Worm (Caenorhabditis elegans) whole organism, L4/young adult: Measurements from ENCODE around the gene msp-74.
A peak's percentile ranks its signal among the peaks of the same experiment; 100 is the strongest.

Experiments used
- W03F9.2 ChIP-seq: fragments of 150-350 bp; optimal IDR thresholded peaks from 2 replicates; lab custom pipeline; 2014; ENCODE audit warnings: missing biosample characterization, missing genetic modification characterization
- dao-5 ChIP-seq: sonication (generic microtip); optimal IDR thresholded peaks from 2 replicates; lab custom pipeline; 2016; ENCODE audit warnings: missing genotype, missing genetic modification characterization, moderate library complexity, missing compliant biosample characterization
- him-1 ChIP-seq: sonication (generic microtip); optimal IDR thresholded peaks from 2 replicates; lab custom pipeline; 2016; ENCODE audit warnings: missing genotype, missing genetic modification reagents, missing genetic modification characterization, missing compliant biosample characterization

Gene msp-74

DNA sequence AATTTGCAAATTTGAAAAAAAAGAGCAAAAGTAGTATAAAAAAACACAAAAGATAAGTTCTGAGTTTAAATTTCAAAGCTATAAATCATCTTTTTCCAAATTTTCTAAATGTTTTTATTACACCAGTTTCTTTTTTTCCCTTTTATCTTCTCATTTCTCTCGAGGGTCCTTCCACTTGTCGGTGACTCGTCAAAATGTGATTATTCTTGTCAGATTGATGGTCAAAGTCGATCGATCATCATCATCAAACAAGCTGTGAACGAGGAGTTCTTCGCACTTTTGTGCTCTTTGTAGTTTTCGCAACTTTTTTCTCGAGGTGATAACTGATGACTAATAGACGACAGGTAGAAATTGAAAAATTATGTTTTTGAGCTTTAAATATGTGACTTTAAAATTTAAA is 5.5 kb upstream of the msp-74 start:
- no peak for TF ChIP-seq W03F9.2 (tag; lab: Kevin White, UChicago)
- no peak for TF ChIP-seq him-1 (tag; lab: Kevin White, UChicago)
- TF ChIP-seq dao-5 (tag; lab: Kevin White, UChicago), result no peak

DNA sequence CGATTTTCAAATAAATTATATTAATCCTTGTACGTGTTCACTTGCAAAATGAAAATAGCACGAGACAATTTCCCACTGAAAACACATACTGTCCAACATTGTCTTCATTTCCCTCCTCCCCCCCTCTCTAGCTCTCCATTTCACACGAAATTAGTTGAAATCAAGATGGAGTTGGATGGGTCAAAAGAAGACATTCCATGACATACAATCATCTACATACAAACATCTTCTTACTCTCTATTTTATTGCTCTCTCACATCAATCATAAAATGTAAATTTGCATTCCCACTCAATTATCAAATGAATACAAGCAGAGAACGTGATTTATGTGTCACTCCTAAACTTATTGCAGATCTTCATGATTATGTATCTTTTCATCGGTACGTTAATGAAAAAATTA is 598 bp upstream of the msp-74 start, which contains the start of gene srsy-1:
Gene srsy-1 (plus strand): TSS at position 301 of the 400 bp plus-strand sequence.
- TF ChIP-seq W03F9.2 (tag; lab: Kevin White, UChicago) (no peak), him-1 (tag; lab: Kevin White, UChicago) (no peak), dao-5 (tag; lab: Kevin White, UChicago) (no peak)

DNA sequence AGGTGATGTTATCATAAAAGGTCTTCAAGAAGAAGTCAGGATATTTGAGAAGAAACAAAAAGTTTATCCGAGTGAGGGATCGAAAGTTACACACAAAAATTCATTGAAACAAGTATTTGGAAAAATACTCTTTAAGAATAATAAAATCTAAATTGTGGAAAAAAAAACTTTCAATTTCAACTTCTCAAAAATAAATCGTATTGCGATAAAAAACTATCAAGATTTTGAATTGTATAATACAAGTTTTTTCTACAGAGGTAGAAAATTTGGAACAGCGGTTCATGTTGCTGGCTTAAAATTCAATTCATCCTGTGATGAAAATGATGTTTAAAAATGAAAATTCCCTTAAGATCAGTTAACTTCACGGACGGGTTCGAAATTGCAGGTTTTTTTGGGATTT is 3.1 kb downstream of the msp-74 start, which contains the start of gene F09C12.8:
Gene F09C12.8 (plus strand): TSS at position 301 of the 400 bp plus-strand sequence.
- TF ChIP-seq dao-5 (tag; lab: Kevin White, UChicago), result no peak
- no peak for TF ChIP-seq him-1 (tag; lab: Kevin White, UChicago)
- no peak for TF ChIP-seq W03F9.2 (tag; lab: Kevin White, UChicago)

ce11 chrII:5109693-5110092 is 5.4 kb downstream of the msp-74 start, which contains the start of gene F09C12.2:
TSS of gene F09C12.2 (plus strand) at chrII:5110012.
- TF ChIP-seq W03F9.2 (tag; lab: Kevin White, UChicago) (no peak), dao-5 (tag; lab: Kevin White, UChicago) (no peak), him-1 (tag; lab: Kevin White, UChicago) (no peak)

DNA sequence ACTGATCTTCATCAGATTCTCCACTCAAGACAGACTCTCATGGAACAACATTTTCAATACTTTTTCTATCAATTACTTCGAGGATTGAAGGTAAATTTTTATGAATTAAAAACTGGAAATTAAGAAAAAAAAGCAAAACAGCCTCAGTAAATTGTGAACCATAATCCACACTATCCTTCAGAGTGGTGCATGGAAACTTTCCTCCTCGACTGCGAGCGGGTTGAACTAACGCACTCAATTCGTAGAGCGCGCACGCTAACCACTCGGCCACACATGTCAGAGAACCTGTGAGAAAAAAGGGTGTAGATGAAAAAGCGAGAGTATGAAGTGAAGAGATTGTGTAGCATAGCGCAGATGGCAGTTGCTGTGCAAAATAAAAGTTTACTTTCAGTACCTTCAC is 10.1 kb downstream of the msp-74 start:
- peak; percentile 76 for TF ChIP-seq dao-5 (tag; lab: Kevin White, UChicago)
- peak; percentile 32 for TF ChIP-seq W03F9.2 (tag; lab: Kevin White, UChicago)
- peak; percentile 86 for TF ChIP-seq him-1 (tag; lab: Kevin White, UChicago)

- TF ChIP-seq him-1 (tag; lab: Kevin White, UChicago) (no peak), dao-5 (tag; lab: Kevin White, UChicago) (no peak), W03F9.2 (tag; lab: Kevin White, UChicago) (no peak)
These were observed 11.2 kb downstream of the msp-74 start, which contains the start of the genes C04G6.11 and mpk-2 for ce11 chrII:5103784-5104457. TSS of gene C04G6.11 (minus strand) at chrII:5103834. TSS of gene mpk-2 (plus strand) at chrII:5104118.

DNA sequence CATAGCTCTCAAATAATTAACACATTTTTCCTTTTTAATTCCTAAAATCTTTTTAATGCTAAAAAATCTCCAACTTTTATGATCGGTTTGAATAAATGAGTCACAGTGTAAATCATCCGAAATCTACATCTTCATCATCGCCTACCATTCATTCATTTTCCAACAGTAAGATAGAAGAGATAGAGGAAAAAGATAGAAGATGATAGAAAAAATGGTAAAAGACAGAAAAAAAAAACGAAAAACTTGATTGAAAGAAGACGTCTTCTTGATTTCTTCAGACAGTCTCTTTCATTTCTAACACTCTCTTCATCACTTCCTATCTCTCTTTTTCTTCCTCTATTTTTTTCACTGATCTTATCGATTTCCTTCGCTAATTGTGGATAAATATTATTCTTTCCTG is 11.9 kb downstream of the msp-74 start:
- TF ChIP-seq W03F9.2 (tag; lab: Kevin White, UChicago) (no peak), dao-5 (tag; lab: Kevin White, UChicago) (no peak), him-1 (tag; lab: Kevin White, UChicago) (no peak)

- no peak for TF ChIP-seq W03F9.2 (tag; lab: Kevin White, UChicago)
- TF ChIP-seq him-1 (tag; lab: Kevin White, UChicago), result no peak
- TF ChIP-seq dao-5 (tag; lab: Kevin White, UChicago), result no peak
These were observed 13.4 kb downstream of the msp-74 start, which contains the start of the genes idpb-3 and idpb-1 for ce11 chrII:5101701-5102100. TSS of gene idpb-3 (minus strand) at chrII:5101801. TSS of gene idpb-1 (plus strand) at chrII:5101984.

ce11 chrII:5099649-5100048 is 15.5 kb downstream of the msp-74 start, which contains the start of gene C04G6.6:
TSS of gene C04G6.6 (minus strand) at chrII:5099749.
- TF ChIP-seq W03F9.2 (tag; lab: Kevin White, UChicago) (no peak), him-1 (tag; lab: Kevin White, UChicago) (no peak), dao-5 (tag; lab: Kevin White, UChicago) (no peak)

DNA sequence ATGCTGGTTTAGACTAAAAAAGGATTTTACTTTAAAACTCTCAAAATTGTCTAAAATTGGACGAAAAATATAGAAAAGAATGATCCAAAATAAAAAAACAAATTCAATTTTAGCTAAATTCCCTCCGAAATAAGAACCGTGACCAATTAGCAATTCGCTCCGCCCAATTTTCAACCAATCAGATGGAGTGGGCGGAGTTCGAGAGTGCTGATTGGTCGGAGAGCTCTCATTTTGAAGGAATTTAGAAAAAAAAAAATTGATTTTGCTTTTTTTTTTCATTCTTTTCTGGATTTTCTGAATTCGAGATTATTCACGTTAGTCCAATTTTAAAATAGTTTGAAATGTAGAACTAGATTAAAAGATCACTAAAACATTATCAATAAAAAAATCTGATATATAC is 16.1 kb downstream of the msp-74 start:
- TF ChIP-seq W03F9.2 (tag; lab: Kevin White, UChicago) (no peak), him-1 (tag; lab: Kevin White, UChicago) (no peak), dao-5 (tag; lab: Kevin White, UChicago) (no peak)

- no peak for TF ChIP-seq him-1 (tag; lab: Kevin White, UChicago)
- TF ChIP-seq dao-5 (tag; lab: Kevin White, UChicago), result no peak
- TF ChIP-seq W03F9.2 (tag; lab: Kevin White, UChicago), result no peak
These were observed 21.2 kb downstream of the msp-74 start, which contains the start of gene C04G6.13 for ce11 chrII:5093945-5094344. TSS of gene C04G6.13 (plus strand) at chrII:5094245.

DNA sequence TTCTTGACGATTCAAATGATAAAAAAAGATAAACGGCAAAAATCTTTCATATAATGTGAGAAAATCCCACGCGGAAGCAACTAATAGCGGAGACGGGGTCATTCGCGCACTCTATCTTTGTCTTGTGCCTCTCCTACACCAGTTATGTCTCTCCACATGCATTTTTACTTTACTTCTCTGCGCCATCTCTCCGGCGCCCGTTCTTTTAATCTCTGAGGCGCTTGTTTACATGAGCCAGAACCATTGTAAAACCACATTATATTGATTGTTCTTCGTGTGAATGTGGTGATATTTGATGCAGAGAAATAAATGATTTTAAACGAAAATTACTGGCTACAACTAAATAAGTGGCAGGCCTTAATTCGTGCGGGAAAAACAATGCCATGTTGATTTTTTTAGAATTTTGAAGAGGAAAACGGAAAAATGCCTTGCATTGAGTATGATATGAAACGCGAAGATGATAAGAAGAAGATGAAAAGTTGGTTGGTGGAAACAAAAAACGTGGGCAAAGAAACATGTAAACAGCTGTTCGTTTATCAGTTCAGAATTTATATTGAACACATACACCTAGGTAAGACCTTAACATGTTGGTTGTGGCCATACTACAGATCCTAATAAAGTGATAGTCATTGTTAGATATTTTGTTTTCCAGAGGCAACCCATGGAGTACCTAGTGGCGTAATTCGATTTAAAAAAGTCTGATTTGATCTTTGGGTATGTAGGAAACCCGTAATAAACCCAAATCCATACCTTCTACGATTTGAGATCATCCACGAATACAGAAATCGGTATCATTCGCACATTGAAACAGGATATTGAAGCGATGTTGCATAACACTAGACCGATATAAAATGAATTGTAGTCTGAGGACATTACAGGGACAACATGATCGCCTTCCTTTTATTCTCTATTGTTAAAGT is 22.5 kb downstream of the msp-74 start, which contains the start of gene C04G6.2:
Gene C04G6.2 (plus strand): TSS at position 870 of the 920 bp plus-strand sequence.
- TF ChIP-seq dao-5 (tag; lab: Kevin White, UChicago), result no peak
- no peak for TF ChIP-seq him-1 (tag; lab: Kevin White, UChicago)
- no peak for TF ChIP-seq W03F9.2 (tag; lab: Kevin White, UChicago)
